Fruit fly (Drosophila melanogaster): Measurements from ENCODE around the gene pum.
A peak's percentile ranks its signal among the peaks of the same experiment; 100 is the strongest.

pum gene

dm6 chr3R:9053021-9053420 lies 184.5 kb downstream of the pum start (continued):
- TF ChIP-seq jumu (GFP tag; optimal IDR thresholded peaks at IDR 0.05) (peak; percentile 73), pzg (GFP tag; optimal IDR thresholded peaks at IDR 0.05) (peak; percentile 23), Nf-YB (GFP tag; optimal IDR thresholded peaks at IDR 0.05) (peak; percentile 91), dpn (GFP tag; optimal IDR thresholded peaks at IDR 0.05) (peak; percentile 55 to 69), tll (GFP tag; optimal IDR thresholded peaks at IDR 0.05) (no peak), Sry-β (GFP tag; optimal IDR thresholded peaks at IDR 0.05) (no peak), CG32532 (GFP tag; IDR thresholded peaks at IDR 0.05) (no peak), CG8089 (GFP tag; optimal IDR thresholded peaks at IDR 0.05) (peak; percentile 52), tup (GFP tag; optimal IDR thresholded peaks at IDR 0.05) (no peak), CG34422 (GFP tag; IDR thresholded peaks at IDR 0.05) (no peak), schlank (tag; optimal IDR thresholded peaks at IDR 0.05) (no peak), CTCF (GFP tag; optimal IDR thresholded peaks at IDR 0.05) (no peak), klu (GFP tag; IDR thresholded peaks at IDR 0.05) (no peak), Dip3 (GFP tag; optimal IDR thresholded peaks at IDR 0.05) (peak; percentile 66), seq (GFP tag; IDR thresholded peaks at IDR 0.05) (no peak), sima (GFP tag; optimal IDR thresholded peaks at IDR 0.05) (no peak), Ssrp (tag; optimal IDR thresholded peaks at IDR 0.05) (no peak), luna (GFP tag; optimal IDR thresholded peaks at IDR 0.05) (no peak), CG12659 (GFP tag; optimal IDR thresholded peaks at IDR 0.05) (no peak), CG2120 (GFP tag; optimal IDR thresholded peaks at IDR 0.05) (peak; percentile 84), CG10147 (GFP tag; optimal IDR thresholded peaks at IDR 0.05) (peak; percentile 21), GATAe (GFP tag; conservative IDR thresholded peaks at IDR 0.05) (no peak), Doc3 (GFP tag; IDR thresholded peaks at IDR 0.05; ENCODE audit: partially characterized antibody) (no peak), CG12744 (GFP tag; optimal IDR thresholded peaks at IDR 0.05) (peak; percentile 29), CG9817 (tag; optimal IDR thresholded peaks at IDR 0.05) (no peak), CG7963 (GFP tag; IDR thresholded peaks at IDR 0.05; ENCODE audit: partially characterized antibody) (no peak), CG6654 (GFP tag; optimal IDR thresholded peaks at IDR 0.05) (no peak), maf-S (GFP tag; optimal IDR thresholded peaks at IDR 0.05) (peak; percentile 73), CG10979 (tag; optimal IDR thresholded peaks at IDR 0.05) (no peak), CG14710 (tag; optimal IDR thresholded peaks at IDR 0.05) (no peak), CG7271 (tag; optimal IDR thresholded peaks at IDR 0.05) (no peak), cas (GFP tag; IDR thresholded peaks at IDR 0.05) (no peak), CoRest (tag; optimal IDR thresholded peaks at IDR 0.05) (no peak), wor (GFP tag; IDR thresholded peaks at IDR 0.05) (no peak), CG12236 (GFP tag; optimal IDR thresholded peaks at IDR 0.05) (peak; percentile 29), Hr78 (GFP tag; optimal IDR thresholded peaks at IDR 0.05) (peak in 1 of 2 experiments; percentile 18), CG11093 (GFP tag; IDR thresholded peaks at IDR 0.05) (no peak), CG6175 (GFP tag; IDR thresholded peaks at IDR 0.05) (no peak), pb (GFP tag; optimal IDR thresholded peaks at IDR 0.05) (peak; percentile 76), hth (optimal IDR thresholded peaks at IDR 0.05) (no peak), CG3726 (GFP tag; IDR thresholded peaks at IDR 0.05) (no peak), bbx (GFP tag; IDR thresholded peaks at IDR 0.05; ENCODE audit: partially characterized antibody) (no peak), CG16815 (GFP tag; optimal IDR thresholded peaks at IDR 0.05) (no peak), Trl (optimal IDR thresholded peaks at IDR 0.05) (peak; percentile 88 to 94), Trl (GFP tag; optimal IDR thresholded peaks at IDR 0.05) (peak; percentile 84), Pdp1 (GFP tag; optimal IDR thresholded peaks at IDR 0.05) (peak; percentile 46 to 67), Fer1 (GFP tag; optimal IDR thresholded peaks at IDR 0.05) (peak; percentile 84), CG10274 (GFP tag; optimal IDR thresholded peaks at IDR 0.05) (no peak), Sox102F (GFP tag; optimal IDR thresholded peaks at IDR 0.05) (no peak), HHEX (GFP tag; optimal IDR thresholded peaks at IDR 0.05) (peak; percentile 51), pros (GFP tag; optimal IDR thresholded peaks at IDR 0.05) (peak; percentile 91), Bteb2 (GFP tag; optimal IDR thresholded peaks at IDR 0.05) (peak; percentile 21)
